Fruit fly (Drosophila melanogaster) whole organism, embryonic: ENCODE data around the gene Ask1.
A peak's percentile ranks its signal among the peaks of the same experiment; 100 is the strongest.

Source experiments
- Atf6 ChIP-seq: fragments of 200-800 bp; sonication (Bioruptor generic); IDR thresholded peaks from 2 replicates; pipeline ENCODE4 v1.3.6; 2022; ENCODE audit warnings: missing biosample characterization, missing genetic modification characterization
- Blimp-1 ChIP-seq: fragments of 200-800 bp; sonication (Bioruptor generic); optimal IDR thresholded peaks from 3 replicates; lab custom pipeline; 2018; ENCODE audit warnings: missing biosample characterization, missing genetic modification characterization, mild to moderate bottlenecking, moderate library complexity, missing genetic modification reagents
- CG11504 ChIP-seq: fragments of 200-800 bp; sonication (Bioruptor generic); optimal IDR thresholded peaks from 3 replicates; lab custom pipeline; 2019; ENCODE audit warnings: missing biosample characterization, mild to moderate bottlenecking, missing genetic modification characterization, moderate library complexity
- CG1233 ChIP-seq: fragments of 200-800 bp; sonication (Bioruptor generic); optimal IDR thresholded peaks from 4 replicates; lab custom pipeline; 2018; ENCODE audit warnings: missing biosample characterization, mild to moderate bottlenecking, missing genetic modification characterization
- CG12769 ChIP-seq: fragments of 200-800 bp; sonication (Bioruptor generic); optimal IDR thresholded peaks from 2 replicates; lab custom pipeline; 2019; ENCODE audit warnings: missing biosample characterization, mild to moderate bottlenecking, missing genetic modification characterization, moderate library complexity
- CG15269 ChIP-seq: fragments of 200-800 bp; sonication (Bioruptor generic); optimal IDR thresholded peaks from 2 replicates; lab custom pipeline; 2018; ENCODE audit warnings: missing biosample characterization, mild to moderate bottlenecking, missing genetic modification characterization, moderate library complexity
- CG15601 ChIP-seq: fragments of 200-800 bp; sonication (Bioruptor generic); optimal IDR thresholded peaks from 3 replicates; lab custom pipeline; 2019; ENCODE audit warnings: missing biosample characterization, mild to moderate bottlenecking, missing genetic modification characterization, moderate library complexity
- CG17361 ChIP-seq: fragments of 200-800 bp; sonication (Bioruptor generic); IDR thresholded peaks from 3 replicates; pipeline ENCODE4 v1.3.6; 2022; ENCODE audit warnings: missing biosample characterization, missing genetic modification characterization
- CG17385 ChIP-seq: fragments of 200-800 bp; sonication (Bioruptor generic); optimal IDR thresholded peaks from 3 replicates; lab custom pipeline; 2018; ENCODE audit warnings: missing biosample characterization, mild to moderate bottlenecking, missing genetic modification characterization
- CG3163 ChIP-seq: fragments of 200-800 bp; sonication (Bioruptor generic); optimal IDR thresholded peaks from 3 replicates; lab custom pipeline; 2016; ENCODE audit warnings: missing biosample characterization, missing genetic modification characterization
- CG32532 ChIP-seq: fragments of 200-800 bp; sonication (Bioruptor generic); IDR thresholded peaks from 2 replicates; pipeline ENCODE4 v1.3.6; 2022; ENCODE audit warnings: missing biosample characterization, missing genetic modification characterization
- CG34224 ChIP-seq: fragments of 200-800 bp; sonication (Bioruptor generic); IDR thresholded peaks from 3 replicates; pipeline ENCODE4 v1.3.6; 2022; ENCODE audit warnings: missing biosample characterization, missing genetic modification characterization; ENCODE audit not compliant: partially characterized antibody
- CG34422 ChIP-seq: fragments of 200-800 bp; sonication (Bioruptor generic); IDR thresholded peaks from 3 replicates; pipeline ENCODE4 v1.3.6; 2022; ENCODE audit warnings: missing biosample characterization, missing genetic modification characterization
- CG42726 ChIP-seq: fragments of 200-800 bp; sonication (Bioruptor generic); IDR thresholded peaks from 2 replicates; pipeline ENCODE4 v1.3.6; 2022; ENCODE audit warnings: missing biosample characterization, missing genetic modification characterization; ENCODE audit not compliant: partially characterized antibody
- CG6272 ChIP-seq: fragments of 200-800 bp; sonication (Bioruptor generic); IDR thresholded peaks from 2 replicates; pipeline ENCODE4 v1.3.6; 2022; ENCODE audit warnings: missing biosample characterization, missing genetic modification characterization
- CG6689 ChIP-seq: fragments of 200-800 bp; sonication (Bioruptor generic); IDR thresholded peaks from 2 replicates; pipeline ENCODE4 v1.3.6; 2022; ENCODE audit warnings: missing biosample characterization, missing genetic modification characterization
- CG7556 ChIP-seq: fragments of 200-800 bp; sonication (Bioruptor generic); optimal IDR thresholded peaks from 2 replicates; lab custom pipeline; 2017; ENCODE audit warnings: missing biosample characterization, mild to moderate bottlenecking, missing genetic modification characterization
- CG7839 ChIP-seq: fragments of 200-800 bp; sonication (Bioruptor generic); optimal IDR thresholded peaks from 3 replicates; lab custom pipeline; 2018; ENCODE audit warnings: missing biosample characterization, mild to moderate bottlenecking, missing genetic modification characterization, moderate library complexity
- CG7963 ChIP-seq: fragments of 200-800 bp; sonication (Bioruptor generic); IDR thresholded peaks from 3 replicates; pipeline ENCODE4 v1.3.6; 2022; ENCODE audit warnings: missing biosample characterization, missing genetic modification characterization; ENCODE audit not compliant: partially characterized antibody
- CG7987 ChIP-seq: fragments of 200-800 bp; sonication (Bioruptor generic); optimal IDR thresholded peaks from 2 replicates; lab custom pipeline; 2018; ENCODE audit warnings: missing biosample characterization, mild to moderate bottlenecking, missing genetic modification characterization, moderate library complexity
- CG8944 ChIP-seq: fragments of 200-800 bp; sonication (Bioruptor generic); optimal IDR thresholded peaks from 3 replicates; lab custom pipeline; 2016; ENCODE audit warnings: missing biosample characterization, missing genetic modification characterization
- CG9437 ChIP-seq: fragments of 200-800 bp; sonication (Bioruptor generic); optimal IDR thresholded peaks from 2 replicates; lab custom pipeline; 2018; ENCODE audit warnings: missing biosample characterization, mild to moderate bottlenecking, missing genetic modification characterization
- CG9817 ChIP-seq: fragments of 200-800 bp; sonication (Bioruptor generic); optimal IDR thresholded peaks from 2 replicates; lab custom pipeline; 2018; ENCODE audit warnings: missing biosample characterization, mild to moderate bottlenecking, missing genetic modification characterization, moderate library complexity
- Camta ChIP-seq: fragments of 200-800 bp; sonication (Bioruptor generic); optimal IDR thresholded peaks from 2 replicates; lab custom pipeline; 2016; ENCODE audit warnings: missing biosample characterization, missing genetic modification characterization
- D ChIP-seq, 2 experiments: fragments of 200-800 bp in 1 of 2; fragments of >200 bp in 1 of 2; sonication (Bioruptor generic) in 1 of 2; optimal IDR thresholded peaks; 2 replicates in 1 of 2; 3 replicates in 1 of 2; lab custom pipeline; 2017; ENCODE audit warnings: mild to moderate bottlenecking in 1 of 2, missing biosample characterization in 1 of 2, missing genetic modification characterization in 1 of 2, missing genetic modification reagents in 1 of 2
- Dip3 ChIP-seq: fragments of 200-800 bp; sonication (Bioruptor generic); optimal IDR thresholded peaks from 3 replicates; lab custom pipeline; 2016; ENCODE audit warnings: missing biosample characterization, missing genetic modification characterization
- Dll ChIP-seq: fragments of 200-800 bp; sonication (Bioruptor generic); IDR thresholded peaks from 4 replicates; pipeline ENCODE4 v1.3.6; 2022; ENCODE audit warnings: missing biosample characterization, missing genetic modification characterization; ENCODE audit not compliant: partially characterized antibody
- HmgZ ChIP-seq: fragments of 200-800 bp; sonication (Bioruptor generic); optimal IDR thresholded peaks from 2 replicates; lab custom pipeline; 2018; ENCODE audit warnings: missing biosample characterization, mild to moderate bottlenecking, missing genetic modification characterization
- MESR4 ChIP-seq: fragments of 200-800 bp; sonication (Bioruptor generic); optimal IDR thresholded peaks from 2 replicates; lab custom pipeline; 2018; ENCODE audit warnings: missing biosample characterization, mild to moderate bottlenecking, missing genetic modification characterization, moderate library complexity
- Nf-YC ChIP-seq: fragments of 200-800 bp; optimal IDR thresholded peaks from 3 replicates; lab custom pipeline; 2019; ENCODE audit warnings: missing biosample characterization, mild to moderate bottlenecking, missing genetic modification characterization, moderate library complexity
- ap ChIP-seq: fragments of 200-800 bp; sonication (Bioruptor generic); IDR thresholded peaks from 2 replicates; pipeline ENCODE4 v1.3.6; 2022; ENCODE audit warnings: missing biosample characterization, missing genetic modification characterization
- cwo ChIP-seq: fragments of 200-800 bp; sonication (Bioruptor generic); optimal IDR thresholded peaks from 3 replicates; lab custom pipeline; 2017; ENCODE audit warnings: missing biosample characterization, missing genetic modification characterization, mild to moderate bottlenecking, moderate library complexity, missing genetic modification reagents
- disco-r ChIP-seq: fragments of 200-800 bp; sonication (Bioruptor generic); optimal IDR thresholded peaks from 2 replicates; lab custom pipeline; 2016; ENCODE audit warnings: missing biosample characterization, missing genetic modification characterization
- dmrt99B ChIP-seq: fragments of 200-800 bp; sonication (Bioruptor generic); optimal IDR thresholded peaks from 2 replicates; lab custom pipeline; 2018; ENCODE audit warnings: missing biosample characterization, mild to moderate bottlenecking, missing genetic modification characterization, moderate library complexity
- fru ChIP-seq: fragments of >200 bp; optimal IDR thresholded peaks from 2 replicates; lab custom pipeline; 2017
- ftz-f1 ChIP-seq: fragments of 200-800 bp; sonication (Bioruptor generic); optimal IDR thresholded peaks from 2 replicates; lab custom pipeline; 2016; ENCODE audit warnings: missing biosample characterization, missing genetic modification characterization
- grau ChIP-seq: fragments of 200-800 bp; optimal IDR thresholded peaks from 3 replicates; lab custom pipeline; 2019; ENCODE audit warnings: missing biosample characterization, mild to moderate bottlenecking, missing genetic modification characterization, moderate library complexity
- lab ChIP-seq: fragments of 200-800 bp; sonication (Bioruptor generic); optimal IDR thresholded peaks from 3 replicates; lab custom pipeline; 2017; ENCODE audit warnings: missing biosample characterization, missing genetic modification characterization, mild to moderate bottlenecking, moderate library complexity, missing genetic modification reagents
- odd ChIP-seq: fragments of 200-800 bp; sonication (Bioruptor generic); optimal IDR thresholded peaks from 2 replicates; lab custom pipeline; 2017; ENCODE audit warnings: missing biosample characterization, mild to moderate bottlenecking, missing genetic modification characterization
- peb ChIP-seq: fragments of 200-800 bp; sonication (Bioruptor generic); IDR thresholded peaks from 2 replicates; pipeline ENCODE4 v1.3.6; 2022; ENCODE audit warnings: missing biosample characterization, missing genetic modification characterization
- pfk ChIP-seq: fragments of 200-800 bp; sonication (Bioruptor generic); optimal IDR thresholded peaks from 2 replicates; lab custom pipeline; 2018; ENCODE audit warnings: missing biosample characterization, mild to moderate bottlenecking, missing genetic modification characterization, moderate library complexity
- pzg ChIP-seq: fragments of 200-800 bp; sonication (Bioruptor generic); optimal IDR thresholded peaks from 3 replicates; lab custom pipeline; 2018; ENCODE audit warnings: missing biosample characterization, mild to moderate bottlenecking, missing genetic modification characterization, moderate library complexity
- rib ChIP-seq: fragments of 200-800 bp; sonication (Bioruptor generic); IDR thresholded peaks from 2 replicates; pipeline ENCODE4 v1.3.6; 2022; ENCODE audit warnings: missing biosample characterization, missing genetic modification characterization
- sisA ChIP-seq: fragments of 200-800 bp; sonication (Bioruptor generic); IDR thresholded peaks from 2 replicates; pipeline ENCODE4 v1.3.6; 2022; ENCODE audit warnings: missing biosample characterization, missing genetic modification characterization
- sob ChIP-seq: fragments of 200-800 bp; sonication (Bioruptor generic); IDR thresholded peaks from 2 replicates; pipeline ENCODE4 v1.3.6; 2022; ENCODE audit warnings: missing biosample characterization, missing genetic modification characterization
- sug ChIP-seq: fragments of 200-800 bp; optimal IDR thresholded peaks from 2 replicates; lab custom pipeline; 2019; ENCODE audit warnings: missing biosample characterization, mild to moderate bottlenecking, missing genetic modification characterization, moderate library complexity
- tap ChIP-seq: fragments of 200-800 bp; optimal IDR thresholded peaks from 3 replicates; lab custom pipeline; 2019; ENCODE audit warnings: missing biosample characterization, mild to moderate bottlenecking, missing genetic modification characterization, moderate library complexity
- tgo ChIP-seq: fragments of 200-800 bp; sonication (Bioruptor generic); IDR thresholded peaks from 3 replicates; pipeline ENCODE4 v1.3.6; 2022; ENCODE audit warnings: missing biosample characterization, missing genetic modification characterization

Ask1 gene

DNA sequence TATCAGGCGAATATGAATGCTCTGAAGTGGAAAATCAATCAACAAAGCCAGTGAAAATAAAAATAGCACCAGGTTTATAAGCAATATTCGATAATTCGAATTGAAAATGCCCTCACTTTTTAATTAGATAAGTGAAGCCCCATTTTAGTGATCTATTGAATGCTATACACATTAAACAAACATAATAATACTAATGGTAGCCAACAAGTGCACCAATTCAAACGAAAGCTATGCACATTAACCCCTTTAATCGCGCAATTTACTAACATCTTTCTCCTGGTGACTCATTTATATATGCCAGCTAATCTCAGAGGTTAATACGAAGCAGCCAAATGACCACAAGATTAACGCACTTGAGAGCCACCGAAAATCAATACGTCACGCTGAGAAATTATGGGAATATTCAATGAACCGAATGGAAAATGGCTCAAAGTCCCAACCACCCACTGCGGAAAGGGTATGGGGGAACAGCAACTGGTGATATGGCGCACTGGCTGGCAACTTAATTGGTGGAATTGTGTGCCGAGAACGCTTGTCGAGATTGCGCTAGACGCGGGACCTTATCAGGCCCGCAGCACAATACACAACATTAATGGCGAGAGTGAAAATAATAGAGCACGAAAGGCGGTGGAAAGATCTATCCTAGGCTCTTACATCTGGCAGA, 20.0 kb upstream of the Ask1 start (continued):
- TF ChIP-seq pfk (GFP tag; lab: Kevin White, UChicago) (no peak), CG1233 (GFP tag; lab: Kevin White, UChicago) (no peak), CG7987 (GFP tag; lab: Kevin White, UChicago) (peak; percentile 18), tap (tag; lab: Kevin White, UChicago) (no peak), disco-r (no peak), HmgZ (tag; lab: Kevin White, UChicago) (no peak), cwo (GFP tag; lab: Kevin White, UChicago) (peak; percentile 36), CG34224 (GFP tag; lab: Robert Waterston, UW) (no peak), fru (no peak), Dll (no peak), sug (tag; lab: Kevin White, UChicago) (peak; percentile 76), CG34422 (0 out of 3 replicates have a peak, but pooled peaks have one; percentile 30), CG7839 (tag; lab: Kevin White, UChicago) (no peak), CG7556 (peak; percentile 25), CG6689 (GFP tag; lab: Robert Waterston, UW) (no peak), CG32532 (GFP tag; lab: Robert Waterston, UW) (0 out of 2 replicates have a peak, but pooled peaks have one; percentile 26), MESR4 (no peak), ap (no peak), Nf-YC (no peak), tgo (GFP tag; lab: Robert Waterston, UW) (no peak), CG6272 (GFP tag; lab: Robert Waterston, UW) (no peak), CG11504 (tag; lab: Kevin White, UChicago) (no peak), Dip3 (GFP tag; lab: Kevin White, UChicago) (no peak), pzg (GFP tag; lab: Kevin White, UChicago) (no peak), dmrt99B (tag; lab: Kevin White, UChicago) (no peak), sob (GFP tag; lab: Robert Waterston, UW) (no peak), ftz-f1 (GFP tag; lab: Kevin White, UChicago) (no peak), Camta (GFP tag; lab: Kevin White, UChicago) (no peak), CG12769 (tag; lab: Kevin White, UChicago) (peak; percentile 70), CG7963 (no peak), CG17361 (GFP tag; lab: Robert Waterston, UW) (peak; percentile 53; the same call in 1 of the 3 replicates), CG15269 (tag; lab: Kevin White, UChicago) (no peak), CG17385 (GFP tag; lab: Kevin White, UChicago) (peak; percentile 2)

DNA sequence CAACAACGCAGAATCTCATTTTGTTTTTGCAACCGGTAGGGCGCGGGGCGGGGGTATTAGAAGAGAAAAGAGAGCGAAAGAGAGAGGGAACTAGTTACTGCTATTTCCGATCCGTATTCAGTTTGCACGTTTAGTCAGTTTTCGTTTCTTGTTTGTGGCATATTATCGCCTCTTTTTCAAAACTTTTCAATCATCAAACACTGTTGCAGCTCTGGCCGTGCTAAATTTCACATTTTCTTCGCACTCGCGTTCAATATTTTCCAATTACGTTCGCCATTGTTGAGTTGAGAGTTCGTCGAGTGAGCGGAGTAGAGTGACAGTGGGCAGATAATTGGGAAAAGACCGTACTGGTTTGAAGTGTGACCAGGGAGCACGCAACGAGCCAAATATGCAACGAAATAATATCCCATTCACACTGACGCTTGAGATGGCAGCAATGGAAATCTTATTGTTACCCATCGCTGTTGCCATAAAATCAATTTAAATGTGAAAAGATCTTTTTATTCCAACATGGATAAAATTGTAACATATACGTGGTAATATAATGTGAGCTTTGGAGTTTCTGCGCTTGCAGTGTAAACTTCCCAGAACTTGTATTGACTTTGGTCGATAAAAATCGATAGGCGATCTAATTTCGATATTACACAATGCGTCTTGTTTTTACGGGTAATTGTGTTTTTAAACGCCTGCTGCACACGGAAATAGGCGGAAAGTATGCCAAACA, 18.4 kb upstream of the Ask1 start, which contains the start of the genes Ire1 and Mrm2:
Gene Ire1, minus strand, starts transcription at position 296 of the 724 bp plus-strand sequence.
Gene Mrm2, plus strand, starts transcription at position 615 of the 724 bp plus-strand sequence.
- peak; percentile 92 for TF ChIP-seq MESR4
- TF ChIP-seq lab (GFP tag; lab: Kevin White, UChicago) = peak; percentile 75
- peak; percentile 45 for TF ChIP-seq odd (GFP tag; lab: Kevin White, UChicago)
- peak; percentile 32; the same call in 1 of the 2 replicates for TF ChIP-seq rib (GFP tag; lab: Robert Waterston, UW)
- peak; percentile 64 for TF ChIP-seq Atf6 (GFP tag; lab: Robert Waterston, UW)
- peak; percentile 90 for TF ChIP-seq CG9817 (tag; lab: Kevin White, UChicago)
- TF ChIP-seq CG8944 (GFP tag; lab: Kevin White, UChicago) = peak; percentile 84
- TF ChIP-seq peb (GFP tag; lab: Robert Waterston, UW) = peak; percentile 47; the same call in 1 of the 2 replicates
- TF ChIP-seq Blimp-1 (GFP tag; lab: Kevin White, UChicago) = peak; percentile 50
- peak; percentile 61 for TF ChIP-seq CG9437 (GFP tag; lab: Kevin White, UChicago)
- no peak for TF ChIP-seq CG42726 (GFP tag; lab: Robert Waterston, UW)
- peak; percentile 82 for TF ChIP-seq CG15601
- TF ChIP-seq D (optimal IDR thresholded peaks at IDR 0.05; lab: Kevin White, UChicago) = no peak
- TF ChIP-seq D (GFP tag; optimal IDR thresholded peaks at IDR 0.05; lab: Kevin White, UChicago) = peak; percentile 53
- peak; percentile 82 for TF ChIP-seq grau
- peak; percentile 85 for TF ChIP-seq sisA (GFP tag; lab: Robert Waterston, UW)
- peak; percentile 75 for TF ChIP-seq CG3163
